Fruit fly (Drosophila melanogaster): ENCODE results near the gene CG3618.

CG3618 gene

dm6 chr3L:20815666-20816375 is at the start of gene CG3618, which contains the start of gene Pka-R1 (continued):
- TF ChIP-seq Stat92E (GFP tag; optimal IDR thresholded peaks at IDR 0.05), result peak in 1 of 3 experiments; percentile 24
- peak; percentile 63 for TF ChIP-seq bigmax (GFP tag; optimal IDR thresholded peaks at IDR 0.05)
- no peak for TF ChIP-seq CG4282 (GFP tag; optimal IDR thresholded peaks at IDR 0.05)
- TF ChIP-seq CG15269 (tag; optimal IDR thresholded peaks at IDR 0.05), result no peak
- TF ChIP-seq CG9437 (GFP tag; optimal IDR thresholded peaks at IDR 0.05), result peak; percentile 76
- TF ChIP-seq CG33557 (GFP tag; optimal IDR thresholded peaks at IDR 0.05), result no peak
- TF ChIP-seq yki (optimal IDR thresholded peaks at IDR 0.05), result no peak
- no peak for TF ChIP-seq Mes4 (GFP tag; optimal IDR thresholded peaks at IDR 0.05)
- TF ChIP-seq gfzf (GFP tag; optimal IDR thresholded peaks at IDR 0.05), result peak; percentile 49
- TF ChIP-seq HLH3B (GFP tag; IDR thresholded peaks at IDR 0.05), result no peak
- no peak for TF ChIP-seq CG32772 (GFP tag; IDR thresholded peaks at IDR 0.05)
- TF ChIP-seq CG2129 (GFP tag; IDR thresholded peaks at IDR 0.05; ENCODE audit: partially characterized antibody), result no peak
- no peak for TF ChIP-seq phol (tag; optimal IDR thresholded peaks at IDR 0.05)
- peak; percentile 1 for TF ChIP-seq CG18011 (GFP tag; optimal IDR thresholded peaks at IDR 0.05)
- no peak for TF ChIP-seq Ets65A (GFP tag)
- TF ChIP-seq bsh (GFP tag; optimal IDR thresholded peaks at IDR 0.05), result no peak
- no peak for TF ChIP-seq Kr (GFP tag; optimal IDR thresholded peaks at IDR 0.05)
- no peak for TF ChIP-seq CG18599 (GFP tag; optimal IDR thresholded peaks at IDR 0.05)
- TF ChIP-seq ttk (GFP tag; IDR thresholded peaks at IDR 0.05), result no peak
- no peak for TF ChIP-seq Doc2 (GFP tag; IDR thresholded peaks at IDR 0.05)
- TF ChIP-seq Gug (GFP tag; IDR thresholded peaks at IDR 0.05), result no peak
- TF ChIP-seq CG17568 (GFP tag; optimal IDR thresholded peaks at IDR 0.05), result no peak
- TF ChIP-seq jing (GFP tag; optimal IDR thresholded peaks at IDR 0.05), result no peak
- no peak for TF ChIP-seq ERR (GFP tag; optimal IDR thresholded peaks at IDR 0.05)
- no peak for TF ChIP-seq CG11723 (GFP tag; optimal IDR thresholded peaks at IDR 0.05)
- peak; percentile 7 for TF ChIP-seq lilli (GFP tag; optimal IDR thresholded peaks at IDR 0.05)
- peak; percentile 53 for TF ChIP-seq dm (GFP tag; optimal IDR thresholded peaks at IDR 0.05)
- peak; percentile 28 for TF ChIP-seq CG7987 (GFP tag; optimal IDR thresholded peaks at IDR 0.05)
- TF ChIP-seq Sry-δ (GFP tag; optimal IDR thresholded peaks at IDR 0.05), result peak; percentile 93

dm6 chr3L:20857609-20858008 is 41.7 kb upstream of the CG3618 start:
- TF ChIP-seq lilli (GFP tag; optimal IDR thresholded peaks at IDR 0.05), result no peak
- no peak for TF ChIP-seq CG10654 (GFP tag; optimal IDR thresholded peaks at IDR 0.05)
- TF ChIP-seq bigmax (GFP tag; optimal IDR thresholded peaks at IDR 0.05), result no peak
- TF ChIP-seq scrt (GFP tag; optimal IDR thresholded peaks at IDR 0.05), result no peak
- no peak for TF ChIP-seq gem (tag; optimal IDR thresholded peaks at IDR 0.05)
- no peak for TF ChIP-seq CG32772 (GFP tag; IDR thresholded peaks at IDR 0.05)
- no peak for TF ChIP-seq Jarid2 (GFP tag; optimal IDR thresholded peaks at IDR 0.05)
- no peak for TF ChIP-seq Neu2 (GFP tag; optimal IDR thresholded peaks at IDR 0.05; ENCODE audit: borderline replicate concordance)
- TF ChIP-seq CG8281 (tag; optimal IDR thresholded peaks at IDR 0.05), result peak; percentile 97
- no peak for TF ChIP-seq tna (GFP tag; IDR thresholded peaks at IDR 0.05; ENCODE audit: partially characterized antibody)
- peak; percentile 25 for TF ChIP-seq lab (GFP tag; optimal IDR thresholded peaks at IDR 0.05)
- TF ChIP-seq Myb (GFP tag; optimal IDR thresholded peaks at IDR 0.05), result no peak
- no peak for TF ChIP-seq Mes4 (GFP tag; optimal IDR thresholded peaks at IDR 0.05)
- peak; percentile 43 for TF ChIP-seq exex (tag; optimal IDR thresholded peaks at IDR 0.05)
- TF ChIP-seq CG3281 (GFP tag; optimal IDR thresholded peaks at IDR 0.05), result no peak
- no peak for TF ChIP-seq br (optimal IDR thresholded peaks at IDR 0.05)
- TF ChIP-seq mirr (GFP tag; optimal IDR thresholded peaks at IDR 0.05), result peak; percentile 20
- TF ChIP-seq CG30020 (tag; optimal IDR thresholded peaks at IDR 0.05), result no peak
- no peak for TF ChIP-seq CG30403 (GFP tag; optimal IDR thresholded peaks at IDR 0.05)
- no peak for TF ChIP-seq jigr1 (GFP tag; IDR thresholded peaks at IDR 0.05)

Measured in whole organism, embryonic.